Fruit fly (Drosophila melanogaster) whole organism, embryonic: ENCODE results near the gene ida.

Source experiments
- Asciz ChIP-seq: fragments of 200-800 bp; sonication (Bioruptor generic); optimal IDR thresholded peaks from 2 replicates; lab custom pipeline; 2017; ENCODE audit warnings: missing biosample characterization, mild to moderate bottlenecking, missing genetic modification characterization, missing genetic modification reagents
- CG12299 ChIP-seq: fragments of 200-800 bp; sonication (Bioruptor generic); optimal IDR thresholded peaks from 2 replicates; lab custom pipeline; 2018; ENCODE audit warnings: missing biosample characterization, mild to moderate bottlenecking, missing genetic modification characterization
- CG13287 ChIP-seq: fragments of 200-800 bp; sonication (Bioruptor generic); IDR thresholded peaks from 2 replicates; pipeline ENCODE4 v1.3.6; 2022; ENCODE audit warnings: missing biosample characterization, missing genetic modification characterization; ENCODE audit not compliant: partially characterized antibody
- CG14710 ChIP-seq: fragments of 200-800 bp; sonication (Bioruptor generic); optimal IDR thresholded peaks from 3 replicates; lab custom pipeline; 2019; ENCODE audit warnings: missing biosample characterization, mild to moderate bottlenecking, missing genetic modification characterization, moderate library complexity
- CG15601 ChIP-seq: fragments of 200-800 bp; sonication (Bioruptor generic); optimal IDR thresholded peaks from 3 replicates; lab custom pipeline; 2019; ENCODE audit warnings: missing biosample characterization, mild to moderate bottlenecking, missing genetic modification characterization, moderate library complexity
- CG17186 ChIP-seq: fragments of 200-800 bp; sonication (Bioruptor generic); optimal IDR thresholded peaks from 3 replicates; lab custom pipeline; 2017; ENCODE audit warnings: missing biosample characterization, missing genetic modification reagents, missing genetic modification characterization
- CG17829 ChIP-seq: fragments of 200-800 bp; optimal IDR thresholded peaks from 2 replicates; lab custom pipeline; 2019; ENCODE audit warnings: missing biosample characterization, mild to moderate bottlenecking, missing genetic modification characterization, moderate library complexity
- CG18476 ChIP-seq: fragments of 200-800 bp; sonication (Bioruptor generic); optimal IDR thresholded peaks from 2 replicates; lab custom pipeline; 2016; ENCODE audit warnings: missing biosample characterization, mild to moderate bottlenecking, missing genetic modification characterization
- CG2129 ChIP-seq: fragments of 200-800 bp; sonication (Bioruptor generic); IDR thresholded peaks from 2 replicates; pipeline ENCODE4 v1.3.6; 2022; ENCODE audit warnings: missing biosample characterization, missing genetic modification characterization; ENCODE audit not compliant: partially characterized antibody
- CG2889 ChIP-seq: fragments of 200-800 bp; sonication (Bioruptor generic); IDR thresholded peaks from 3 replicates; pipeline ENCODE4 v1.3.6; 2022; ENCODE audit warnings: missing biosample characterization, missing genetic modification characterization
- CG4617 ChIP-seq: fragments of 200-800 bp; sonication (Bioruptor generic); optimal IDR thresholded peaks from 3 replicates; lab custom pipeline; 2016; ENCODE audit warnings: missing biosample characterization, missing genetic modification characterization, borderline replicate concordance
- CG4854 ChIP-seq: fragments of 200-800 bp; sonication (Bioruptor generic); optimal IDR thresholded peaks from 2 replicates; lab custom pipeline; 2016; ENCODE audit warnings: missing biosample characterization, missing genetic modification characterization, inconsistent platforms
- CG7987 ChIP-seq: fragments of 200-800 bp; sonication (Bioruptor generic); optimal IDR thresholded peaks from 2 replicates; lab custom pipeline; 2018; ENCODE audit warnings: missing biosample characterization, mild to moderate bottlenecking, missing genetic modification characterization, moderate library complexity
- CG8924 ChIP-seq: fragments of 200-800 bp; optimal IDR thresholded peaks from 3 replicates; lab custom pipeline; 2019; ENCODE audit warnings: missing biosample characterization, mild to moderate bottlenecking, missing genetic modification characterization, moderate library complexity
- CG9817 ChIP-seq: fragments of 200-800 bp; sonication (Bioruptor generic); optimal IDR thresholded peaks from 2 replicates; lab custom pipeline; 2018; ENCODE audit warnings: missing biosample characterization, mild to moderate bottlenecking, missing genetic modification characterization, moderate library complexity
- CG9932 ChIP-seq: fragments of 200-800 bp; sonication (Bioruptor generic); IDR thresholded peaks from 2 replicates; pipeline ENCODE4 v1.3.6; 2022; ENCODE audit warnings: missing biosample characterization, missing genetic modification characterization
- CHES-1-like ChIP-seq: fragments of 200-800 bp; sonication (Bioruptor generic); optimal IDR thresholded peaks from 2 replicates; lab custom pipeline; 2016; ENCODE audit warnings: missing biosample characterization, missing genetic modification characterization
- E2f2 ChIP-seq: fragments of 200-800 bp; sonication (Bioruptor generic); IDR thresholded peaks from 2 replicates; pipeline ENCODE4 v1.3.6; 2022; ENCODE audit warnings: missing biosample characterization, missing genetic modification characterization
- ERR ChIP-seq: fragments of 200-800 bp; sonication (Bioruptor generic); optimal IDR thresholded peaks from 2 replicates; lab custom pipeline; 2016; ENCODE audit warnings: missing biosample characterization, missing genetic modification characterization
- Ets97D ChIP-seq: fragments of 200-800 bp; sonication (Bioruptor generic); optimal IDR thresholded peaks from 3 replicates; lab custom pipeline; 2016; ENCODE audit warnings: missing biosample characterization, missing genetic modification characterization
- Fer1 ChIP-seq: fragments of 200-800 bp; sonication (Bioruptor generic); optimal IDR thresholded peaks from 2 replicates; lab custom pipeline; 2017; ENCODE audit warnings: missing biosample characterization, mild to moderate bottlenecking, missing genetic modification characterization
- Fer2 ChIP-seq: fragments of 200-800 bp; sonication (Bioruptor generic); optimal IDR thresholded peaks from 2 replicates; lab custom pipeline; 2018; ENCODE audit warnings: missing biosample characterization, mild to moderate bottlenecking, missing genetic modification characterization, moderate library complexity
- HLH54F ChIP-seq: fragments of 200-800 bp; sonication (Bioruptor generic); optimal IDR thresholded peaks from 3 replicates; lab custom pipeline; 2016; ENCODE audit warnings: missing biosample characterization, missing genetic modification characterization
- HmgZ ChIP-seq: fragments of 200-800 bp; sonication (Bioruptor generic); optimal IDR thresholded peaks from 2 replicates; lab custom pipeline; 2018; ENCODE audit warnings: missing biosample characterization, mild to moderate bottlenecking, missing genetic modification characterization
- Hmr ChIP-seq: fragments of 200-800 bp; sonication (Bioruptor generic); optimal IDR thresholded peaks from 3 replicates; lab custom pipeline; 2017; ENCODE audit warnings: mild to moderate bottlenecking, missing biosample characterization, missing genetic modification reagents, missing genetic modification characterization
- Lhr ChIP-seq: fragments of 200-800 bp; sonication (Bioruptor generic); optimal IDR thresholded peaks from 3 replicates; lab custom pipeline; 2017; ENCODE audit warnings: mild to moderate bottlenecking, missing biosample characterization, missing genetic modification reagents, missing genetic modification characterization
- MESR4 ChIP-seq: fragments of 200-800 bp; sonication (Bioruptor generic); optimal IDR thresholded peaks from 2 replicates; lab custom pipeline; 2018; ENCODE audit warnings: missing biosample characterization, mild to moderate bottlenecking, missing genetic modification characterization, moderate library complexity
- Med ChIP-seq: fragments of 200-800 bp; sonication (Bioruptor generic); peaks from one replicate; lab custom pipeline; 2016; ENCODE audit warnings: missing biosample characterization, missing genetic modification characterization, mild to moderate bottlenecking, inconsistent platforms, moderate library complexity
- NfI ChIP-seq: fragments of 200-800 bp; sonication (Bioruptor generic); optimal IDR thresholded peaks from 3 replicates; lab custom pipeline; 2018; ENCODE audit warnings: missing biosample characterization, mild to moderate bottlenecking, missing genetic modification characterization, moderate library complexity
- abd-A ChIP-seq: fragments of 200-800 bp; sonication (Bioruptor generic); optimal IDR thresholded peaks from 3 replicates; lab custom pipeline; 2019; ENCODE audit warnings: missing biosample characterization, mild to moderate bottlenecking, missing genetic modification characterization, moderate library complexity
- az2 ChIP-seq: fragments of 200-800 bp; sonication (Bioruptor generic); optimal IDR thresholded peaks from 3 replicates; lab custom pipeline; 2016; ENCODE audit warnings: missing biosample characterization, missing genetic modification characterization
- chinmo ChIP-seq: fragments of 200-800 bp; sonication (Bioruptor generic); IDR thresholded peaks from 4 replicates; pipeline ENCODE4 v1.3.6; 2022; ENCODE audit warnings: missing biosample characterization, missing genetic modification characterization; ENCODE audit not compliant: partially characterized antibody
- chn ChIP-seq: fragments of 200-800 bp; sonication (Bioruptor generic); optimal IDR thresholded peaks from 2 replicates; lab custom pipeline; 2016; ENCODE audit warnings: missing biosample characterization, missing genetic modification characterization
- dati ChIP-seq: fragments of 200-800 bp; sonication (Bioruptor generic); IDR thresholded peaks from 2 replicates; pipeline ENCODE4 v1.3.6; 2022; ENCODE audit warnings: missing biosample characterization, missing genetic modification characterization
- dpn ChIP-seq, 2 experiments: fragments of 200-800 bp; sonication (Bioruptor generic); optimal IDR thresholded peaks; 3 replicates each; lab custom pipeline; 2016; ENCODE audit warnings: missing biosample characterization in 2 of 2, missing genetic modification characterization in 2 of 2
- gro ChIP-seq: fragments of 200-800 bp; sonication (Bioruptor generic); optimal IDR thresholded peaks from 2 replicates; lab custom pipeline; 2016; ENCODE audit warnings: missing biosample characterization, missing genetic modification characterization
- gsb-n ChIP-seq: fragments of 200-800 bp; sonication (Bioruptor generic); optimal IDR thresholded peaks from 3 replicates; lab custom pipeline; 2018; ENCODE audit warnings: missing biosample characterization, mild to moderate bottlenecking, missing genetic modification characterization
- klu ChIP-seq: fragments of 200-800 bp; sonication (Bioruptor generic); IDR thresholded peaks from 2 replicates; pipeline ENCODE4 v1.3.6; 2022; ENCODE audit warnings: missing biosample characterization, missing genetic modification characterization
- lola ChIP-seq, 3 experiments: fragments of >200 bp in 2 of 3; fragments of 200-800 bp in 1 of 3; sonication (Bioruptor generic) in 1 of 3; optimal IDR thresholded peaks; 2 replicates each; lab custom pipeline; 2017 to 2019; ENCODE audit warnings: missing biosample characterization in 3 of 3, missing genetic modification characterization in 3 of 3, mild to moderate bottlenecking in 1 of 3, moderate library complexity in 1 of 3
- maf-S ChIP-seq: fragments of 200-800 bp; sonication (Bioruptor generic); optimal IDR thresholded peaks from 2 replicates; lab custom pipeline; 2016; ENCODE audit warnings: missing biosample characterization, missing genetic modification characterization
- mirr ChIP-seq: fragments of 200-800 bp; sonication (Bioruptor generic); optimal IDR thresholded peaks from 3 replicates; lab custom pipeline; 2018; ENCODE audit warnings: missing biosample characterization, mild to moderate bottlenecking, missing genetic modification characterization
- nmo ChIP-seq: fragments of 200-800 bp; sonication (Bioruptor generic); optimal IDR thresholded peaks from 2 replicates; lab custom pipeline; 2018; ENCODE audit warnings: missing biosample characterization, mild to moderate bottlenecking, missing genetic modification characterization, moderate library complexity
- pb ChIP-seq: fragments of 200-800 bp; sonication (Bioruptor generic); optimal IDR thresholded peaks from 3 replicates; lab custom pipeline; 2016; ENCODE audit warnings: missing biosample characterization, missing genetic modification characterization
- phol ChIP-seq: fragments of 200-800 bp; sonication (Bioruptor generic); optimal IDR thresholded peaks from 3 replicates; lab custom pipeline; 2018; ENCODE audit warnings: missing biosample characterization, mild to moderate bottlenecking, missing genetic modification characterization, moderate library complexity
- schlank ChIP-seq: fragments of 200-800 bp; sonication (Bioruptor generic); optimal IDR thresholded peaks from 2 replicates; lab custom pipeline; 2018; ENCODE audit warnings: missing biosample characterization, mild to moderate bottlenecking, missing genetic modification characterization
- seq ChIP-seq: fragments of 200-800 bp; sonication (Bioruptor generic); IDR thresholded peaks from 2 replicates; pipeline ENCODE4 v1.3.6; 2022; ENCODE audit warnings: missing biosample characterization, missing genetic modification characterization
- sisA ChIP-seq: fragments of 200-800 bp; sonication (Bioruptor generic); IDR thresholded peaks from 2 replicates; pipeline ENCODE4 v1.3.6; 2022; ENCODE audit warnings: missing biosample characterization, missing genetic modification characterization
- sug ChIP-seq: fragments of 200-800 bp; optimal IDR thresholded peaks from 2 replicates; lab custom pipeline; 2019; ENCODE audit warnings: missing biosample characterization, mild to moderate bottlenecking, missing genetic modification characterization, moderate library complexity
- vnd ChIP-seq: fragments of 200-800 bp; sonication (Bioruptor generic); IDR thresholded peaks from 3 replicates; pipeline ENCODE4 v1.3.6; 2022; ENCODE audit warnings: missing biosample characterization, missing genetic modification characterization; ENCODE audit not compliant: partially characterized antibody
- vvl ChIP-seq: fragments of 200-800 bp; sonication (Bioruptor generic); IDR thresholded peaks from 2 replicates; pipeline ENCODE4 v1.3.6; 2022; ENCODE audit warnings: missing biosample characterization, missing genetic modification characterization
- zfh2 ChIP-seq: fragments of 200-800 bp; sonication (Bioruptor generic); optimal IDR thresholded peaks from 2 replicates; lab custom pipeline; 2016; ENCODE audit warnings: missing biosample characterization, missing genetic modification characterization

ida gene

dm6 chr3L:3896553-3897034 lies 8.6 kb upstream of the ida start, which contains the start of the genes Gr63a and Lamtor4 (continued):
- peak; percentile 37; the same call in 1 of the 2 replicates for TF ChIP-seq CG13287
- no peak for TF ChIP-seq schlank (tag; lab: Kevin White, UChicago)
- peak; percentile 91 for TF ChIP-seq Med (GFP tag; lab: Kevin White, UChicago)
- peak; percentile 97 for TF ChIP-seq E2f2 (GFP tag; lab: Robert Waterston, UW)
- peak; percentile 18 for TF ChIP-seq CG17829 (tag; lab: Kevin White, UChicago)
- peak; percentile 6 for TF ChIP-seq mirr
- peak; percentile 36; the same call in 1 of the 2 replicates for TF ChIP-seq klu (GFP tag; lab: Robert Waterston, UW)
- TF ChIP-seq gro (GFP tag; lab: Kevin White, UChicago): peak; percentile 27
- TF ChIP-seq chn: peak; percentile 21
- 0 out of 4 replicates have a peak, but pooled peaks have one; percentile 17 for TF ChIP-seq chinmo (GFP tag; lab: Robert Waterston, UW)
- no peak for TF ChIP-seq az2 (GFP tag; lab: Kevin White, UChicago)
- TF ChIP-seq HmgZ (tag; lab: Kevin White, UChicago): peak; percentile 64
- TF ChIP-seq nmo (GFP tag; lab: Kevin White, UChicago): peak; percentile 38
- TF ChIP-seq phol (tag; lab: Kevin White, UChicago): peak; percentile 49
- TF ChIP-seq CG2889 (GFP tag; lab: Robert Waterston, UW): no peak
- peak in 1 of 3 experiments; percentile 3 for TF ChIP-seq lola (GFP tag; optimal IDR thresholded peaks at IDR 0.05; lab: Kevin White, UChicago)
- no peak for TF ChIP-seq gsb-n
- TF ChIP-seq CG15601 (tag; lab: Kevin White, UChicago): peak; percentile 34
- TF ChIP-seq CG7987: peak; percentile 41
- peak; percentile 29 for TF ChIP-seq Fer1
- peak; percentile 46; the same call in 1 of the 2 replicates for TF ChIP-seq CG9932 (GFP tag; lab: Robert Waterston, UW)
- TF ChIP-seq CG17186 (GFP tag; lab: Kevin White, UChicago): peak; percentile 43
- TF ChIP-seq sug (tag; lab: Kevin White, UChicago): peak; percentile 43
- peak; percentile 55 for TF ChIP-seq Hmr (GFP tag; lab: Kevin White, UChicago)
- no peak for TF ChIP-seq CG2129 (GFP tag; lab: Robert Waterston, UW)
- peak; percentile 6 for TF ChIP-seq ERR (GFP tag; lab: Kevin White, UChicago)
- peak; percentile 84 for TF ChIP-seq CG4617 (GFP tag; lab: Kevin White, UChicago)
- TF ChIP-seq Asciz (GFP tag; lab: Kevin White, UChicago): no peak
- TF ChIP-seq CG9817 (tag; lab: Kevin White, UChicago): no peak
- no peak for TF ChIP-seq vvl
- no peak for TF ChIP-seq sisA (GFP tag; lab: Robert Waterston, UW)
- TF ChIP-seq seq (GFP tag; lab: Robert Waterston, UW): no peak
- peak; percentile 73 for TF ChIP-seq Ets97D (GFP tag; lab: Kevin White, UChicago)
- TF ChIP-seq CG14710 (tag; lab: Kevin White, UChicago): peak; percentile 44
- TF ChIP-seq maf-S (GFP tag; lab: Kevin White, UChicago): peak; percentile 24
- peak; percentile 40 for TF ChIP-seq CG8924 (tag; lab: Kevin White, UChicago)
- TF ChIP-seq dpn (GFP tag; optimal IDR thresholded peaks at IDR 0.05; lab: Kevin White, UChicago): peak; percentile 27 to 28
- TF ChIP-seq MESR4: peak; percentile 77
- peak; percentile 33 for TF ChIP-seq HLH54F (GFP tag; lab: Kevin White, UChicago)

dm6 chr3L:3898978-3899377 lies 6.2 kb upstream of the ida start, which contains the start of gene Ccz1:
Ccz1 (minus strand) TSS chr3L:3899156.
- peak; percentile 65 for TF ChIP-seq NfI (GFP tag; lab: Kevin White, UChicago)
- peak; percentile 35 for TF ChIP-seq CG12299
- TF ChIP-seq CG18476 (GFP tag; lab: Kevin White, UChicago): peak; percentile 54
- peak; percentile 79 for TF ChIP-seq CHES-1-like
- no peak for TF ChIP-seq dati (GFP tag; lab: Robert Waterston, UW)
- TF ChIP-seq abd-A (tag; lab: Kevin White, UChicago): no peak
- peak; percentile 25 for TF ChIP-seq Fer2 (tag; lab: Kevin White, UChicago)
- TF ChIP-seq zfh2 (GFP tag; lab: Kevin White, UChicago): peak; percentile 57
- TF ChIP-seq pb (GFP tag; lab: Kevin White, UChicago): no peak
- TF ChIP-seq CG4854 (GFP tag; lab: Kevin White, UChicago): peak; percentile 70
- peak; percentile 67 for TF ChIP-seq Lhr (GFP tag; lab: Kevin White, UChicago)
- no peak for TF ChIP-seq vnd (GFP tag; lab: Robert Waterston, UW)
